Worm (Caenorhabditis elegans) whole organism, L2 larva: ENCODE data around the gene Y50D4B.4.
A peak's percentile ranks its signal among the peaks of the same experiment; 100 is the strongest.

Experiments
- C34F6.9 ChIP-seq: fragments of 150-350 bp; optimal IDR thresholded peaks from 2 replicates; lab custom pipeline; 2014; ENCODE audit warnings: missing biosample characterization, missing genetic modification characterization
- F13H6.1 ChIP-seq: sonication (generic microtip); optimal IDR thresholded peaks from 2 replicates; lab custom pipeline; 2016; ENCODE audit warnings: missing genetic modification characterization, missing compliant biosample characterization
- aly-2 ChIP-seq: fragments of 150-350 bp; optimal IDR thresholded peaks from 2 replicates; lab custom pipeline; 2014; ENCODE audit warnings: missing biosample characterization, missing genetic modification characterization
- ama-1 ChIP-seq: fragments of 150-350 bp; optimal IDR thresholded peaks from 2 replicates; lab custom pipeline; 2018; ENCODE audit warnings: inconsistent platforms
- blmp-1 ChIP-seq: sonication (generic microtip); optimal IDR thresholded peaks from 2 replicates; lab custom pipeline; 2017; ENCODE audit warnings: missing genetic modification characterization, mild to moderate bottlenecking, missing compliant biosample characterization, antibody characterized with exemption, moderate library complexity; ENCODE audit not compliant: insufficient read depth
- ceh-82 ChIP-seq: fragments of 150-350 bp; optimal IDR thresholded peaks from 2 replicates; lab custom pipeline; 2014; ENCODE audit warnings: missing biosample characterization, missing genetic modification characterization
- crh-2 ChIP-seq: sonication (generic microtip); optimal IDR thresholded peaks from 2 replicates; lab custom pipeline; 2017; ENCODE audit warnings: missing biosample characterization, missing genetic modification characterization
- egl-27 ChIP-seq: sonication (generic microtip); optimal IDR thresholded peaks from 3 replicates; lab custom pipeline; 2017; ENCODE audit warnings: missing biosample characterization, missing genetic modification reagents, missing genetic modification characterization
- elt-1 ChIP-seq: fragments of 150-350 bp; optimal IDR thresholded peaks from 2 replicates; lab custom pipeline; 2014; ENCODE audit warnings: missing biosample characterization, missing genetic modification characterization
- elt-3 ChIP-seq: sonication (generic microtip); optimal IDR thresholded peaks from 2 replicates; lab custom pipeline; 2017; ENCODE audit warnings: missing biosample characterization, missing genetic modification characterization
- fos-1 ChIP-seq: fragments of 150-350 bp; optimal IDR thresholded peaks from 2 replicates; lab custom pipeline; 2014; ENCODE audit warnings: missing biosample characterization, missing genetic modification characterization
- gmeb-1 ChIP-seq: fragments of 150-350 bp; optimal IDR thresholded peaks from 2 replicates; lab custom pipeline; 2014; ENCODE audit warnings: missing biosample characterization, missing genetic modification characterization
- lin-11 ChIP-seq: fragments of 150-350 bp; sonication (generic microtip); optimal IDR thresholded peaks from 2 replicates; lab custom pipeline; 2014; ENCODE audit warnings: missing biosample characterization, missing genetic modification characterization, inconsistent platforms, mixed read lengths
- lin-39 ChIP-seq: fragments of 150-350 bp; optimal IDR thresholded peaks from 2 replicates; lab custom pipeline; 2014; ENCODE audit warnings: missing biosample characterization, missing genetic modification reagents, missing genetic modification characterization
- lsy-2 ChIP-seq, 2 experiments: fragments of 150-350 bp in 1 of 2; sonication (generic microtip) in 1 of 2; optimal IDR thresholded peaks; 2 replicates each; lab custom pipeline; 2014 to 2017; ENCODE audit warnings: missing biosample characterization in 2 of 2, missing genetic modification characterization in 2 of 2
- mab-5 ChIP-seq: fragments of 150-350 bp; optimal IDR thresholded peaks from 2 replicates; lab custom pipeline; 2014; ENCODE audit warnings: missing biosample characterization, missing genetic modification characterization
- mbf-1 ChIP-seq: sonication (generic microtip); optimal IDR thresholded peaks from 2 replicates; lab custom pipeline; 2017; ENCODE audit warnings: missing biosample characterization, missing genetic modification characterization
- nhr-10 ChIP-seq: sonication (generic microtip); optimal IDR thresholded peaks from 2 replicates; lab custom pipeline; 2017; ENCODE audit warnings: missing biosample characterization, missing genetic modification characterization
- nhr-12 ChIP-seq: fragments of 150-350 bp; optimal IDR thresholded peaks from 2 replicates; lab custom pipeline; 2014; ENCODE audit warnings: missing biosample characterization, missing genetic modification characterization
- nhr-129 ChIP-seq: fragments of 150-350 bp; optimal IDR thresholded peaks from 2 replicates; lab custom pipeline; 2014; ENCODE audit warnings: missing biosample characterization, missing genetic modification characterization
- nhr-21 ChIP-seq: fragments of 150-350 bp; optimal IDR thresholded peaks from 2 replicates; lab custom pipeline; 2014; ENCODE audit warnings: missing biosample characterization, missing genetic modification characterization
- nhr-237 ChIP-seq: fragments of 150-350 bp; optimal IDR thresholded peaks from 2 replicates; lab custom pipeline; 2014; ENCODE audit warnings: missing biosample characterization, missing genetic modification characterization
- nhr-25 ChIP-seq: fragments of 150-350 bp; sonication (generic microtip); optimal IDR thresholded peaks from 3 replicates; lab custom pipeline; 2014; ENCODE audit warnings: missing biosample characterization, missing genetic modification characterization
- peb-1 ChIP-seq: fragments of 150-350 bp; optimal IDR thresholded peaks from 2 replicates; lab custom pipeline; 2014; ENCODE audit warnings: missing biosample characterization, missing genetic modification characterization
- sem-4 ChIP-seq: fragments of 150-350 bp; optimal IDR thresholded peaks from 2 replicates; lab custom pipeline; 2014; ENCODE audit warnings: missing biosample characterization, missing genetic modification reagents, missing genetic modification characterization
- unc-62 ChIP-seq: fragments of 150-350 bp; optimal IDR thresholded peaks from 2 replicates; lab custom pipeline; 2014; ENCODE audit warnings: missing biosample characterization, missing genetic modification reagents, missing genetic modification characterization
- zag-1 ChIP-seq: fragments of 150-350 bp; optimal IDR thresholded peaks from 2 replicates; lab custom pipeline; 2014; ENCODE audit warnings: missing biosample characterization, missing genetic modification characterization
- ztf-1 ChIP-seq: fragments of 200-800 bp; sonication (Bioruptor generic); conservative IDR thresholded peaks from 2 replicates; pipeline ENCODE4 v1.3.6; 2022; ENCODE audit warnings: missing genetic modification characterization, missing compliant biosample characterization
- ztf-4 ChIP-seq: fragments of 150-350 bp; optimal IDR thresholded peaks from 2 replicates; lab custom pipeline; 2014; ENCODE audit warnings: missing biosample characterization, missing genetic modification characterization

Y50D4B.4 gene

ce11 chrV:1112180-1112579 is 19.7 kb downstream of the Y50D4B.4 start:
- no peak for TF ChIP-seq unc-62 (GFP tag; lab: Kevin White, UChicago)
- no peak for TF ChIP-seq ceh-82 (tag; lab: Kevin White, UChicago)
- TF ChIP-seq lsy-2 (tag; optimal IDR thresholded peaks at IDR 0.05; lab: Kevin White, UChicago), result no peak
- TF ChIP-seq elt-1 (tag; lab: Kevin White, UChicago), result no peak
- no peak for TF ChIP-seq nhr-237 (tag; lab: Kevin White, UChicago)
- TF ChIP-seq blmp-1 (tag; lab: Kevin White, UChicago), result no peak
- TF ChIP-seq nhr-10 (tag; lab: Kevin White, UChicago), result no peak
- no peak for TF ChIP-seq nhr-12
- TF ChIP-seq ztf-1 (GFP tag; lab: Robert Waterston, UW), result no peak

- TF ChIP-seq nhr-237 (tag; lab: Kevin White, UChicago) (no peak), unc-62 (GFP tag; lab: Kevin White, UChicago) (no peak), nhr-129 (no peak), zag-1 (tag; lab: Kevin White, UChicago) (no peak), ztf-4 (no peak), ztf-1 (GFP tag; lab: Robert Waterston, UW) (no peak), lin-39 (tag; lab: Kevin White, UChicago) (no peak), nhr-12 (no peak), gmeb-1 (tag; lab: Kevin White, UChicago) (no peak)
- TF ChIP-seq, all 48 proteins: peak for 0
These were observed 20.2 kb downstream of the Y50D4B.4 start, which contains the start of gene Y50D4B.1 for ce11 chrV:1112658-1113057. Y50D4B.1 (plus strand) TSS chrV:1112958.

DNA sequence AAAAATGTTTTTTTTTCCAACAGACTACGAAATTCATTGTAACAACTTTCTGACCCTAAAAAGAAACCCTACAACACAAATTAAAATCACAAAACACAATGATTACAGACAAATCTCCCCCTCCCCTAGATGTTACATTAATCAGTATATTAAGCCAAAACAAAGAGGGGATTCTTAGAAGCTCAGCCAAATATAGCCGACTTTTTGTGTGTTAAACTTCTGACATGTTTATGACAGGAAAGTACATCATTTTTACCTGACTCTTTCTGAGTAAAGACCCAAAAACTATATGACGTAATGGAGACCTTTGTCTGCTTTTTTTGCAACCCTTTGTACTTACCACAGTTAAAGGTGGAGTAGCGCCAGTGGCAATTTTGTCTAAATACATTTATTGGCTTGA is 27.6 kb downstream of the Y50D4B.4 start:
- TF ChIP-seq peb-1 (tag; lab: Kevin White, UChicago) (no peak), crh-2 (no peak)

DNA sequence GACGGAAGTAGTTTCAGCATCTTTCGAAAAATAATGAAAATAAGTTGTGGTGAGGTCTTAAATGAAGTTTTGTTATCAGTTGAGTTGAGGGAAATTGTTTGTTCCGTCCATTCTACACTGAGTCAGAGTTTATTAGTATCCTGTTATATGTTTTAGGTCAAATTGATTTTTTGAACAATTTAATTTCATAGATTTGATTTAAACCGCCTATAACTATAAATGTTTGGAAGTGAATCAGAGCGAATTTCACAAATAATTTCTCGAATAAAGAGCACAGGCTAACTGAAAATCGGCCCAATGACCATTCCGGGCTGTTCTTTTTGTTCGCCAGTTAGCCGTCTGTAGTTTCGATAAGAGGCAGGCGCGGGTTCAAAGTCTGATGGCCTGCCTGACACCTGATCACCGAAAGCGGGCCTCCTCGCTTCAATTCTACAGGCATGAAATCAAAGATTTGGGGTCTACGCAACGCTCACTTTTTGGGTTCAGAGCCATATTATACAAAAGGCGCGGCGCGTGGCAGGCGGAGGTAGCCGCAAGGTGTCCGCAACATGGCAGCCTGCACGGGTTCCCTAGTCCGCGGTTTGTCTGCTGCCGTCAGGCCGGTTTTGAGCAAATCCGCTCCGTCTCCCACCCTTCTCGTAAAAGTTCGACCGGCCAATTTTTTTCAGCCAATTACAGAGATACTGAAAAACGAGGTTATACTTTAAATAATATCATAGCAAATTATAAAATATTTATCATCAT is 39.6 kb downstream of the Y50D4B.4 start, which contains the start of gene W07B8.4:
Gene W07B8.4, minus strand, starts transcription at position 51 of the 744 bp plus-strand sequence.
- no peak for TF ChIP-seq sem-4 (tag; lab: Kevin White, UChicago)
- TF ChIP-seq mbf-1, result no peak
- no peak for TF ChIP-seq nhr-21 (tag; lab: Kevin White, UChicago)
- TF ChIP-seq ama-1 (lab: Kevin White, UChicago), result no peak
- TF ChIP-seq F13H6.1 (tag; lab: Kevin White, UChicago), result no peak
- no peak for TF ChIP-seq egl-27 (tag; lab: Kevin White, UChicago)
- TF ChIP-seq nhr-10 (tag; lab: Kevin White, UChicago), result no peak
- no peak for TF ChIP-seq fos-1 (tag; lab: Kevin White, UChicago)
- TF ChIP-seq unc-62 (GFP tag; lab: Kevin White, UChicago), result no peak
- TF ChIP-seq nhr-25, result no peak
- no peak for TF ChIP-seq aly-2 (tag; lab: Kevin White, UChicago)
- TF ChIP-seq elt-1 (tag; lab: Kevin White, UChicago), result no peak

ce11 chrV:1133223-1133622 is 40.8 kb downstream of the Y50D4B.4 start:
- no peak for TF ChIP-seq peb-1 (tag; lab: Kevin White, UChicago)
- TF ChIP-seq mbf-1, result no peak
- no peak for TF ChIP-seq lin-11
- no peak for TF ChIP-seq ama-1 (lab: Kevin White, UChicago)
- TF ChIP-seq C34F6.9 (tag; lab: Kevin White, UChicago), result no peak
- TF ChIP-seq nhr-129, result no peak
- TF ChIP-seq egl-27 (tag; lab: Kevin White, UChicago), result no peak
- TF ChIP-seq mab-5 (tag; lab: Kevin White, UChicago), result no peak
- no peak for TF ChIP-seq ztf-1 (GFP tag; lab: Robert Waterston, UW)

DNA sequence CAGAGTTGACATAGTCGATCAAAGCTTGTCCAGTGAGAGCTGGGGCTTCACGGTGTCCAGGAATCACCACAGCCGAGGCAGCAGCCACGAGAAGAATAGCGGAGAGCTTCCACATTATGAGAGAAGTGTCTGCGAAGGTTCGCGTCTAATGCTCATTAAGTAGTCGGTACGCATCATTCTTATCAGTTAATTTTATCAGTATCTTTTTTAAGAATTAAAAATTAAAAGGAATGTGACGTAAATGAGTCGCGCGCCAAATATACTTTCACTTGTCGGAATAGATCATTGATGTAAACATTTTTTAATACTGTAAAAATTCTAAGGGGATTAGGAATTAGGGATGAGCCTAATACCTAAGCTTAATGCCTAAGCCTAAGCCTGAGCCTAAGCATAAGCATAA is 41.4 kb downstream of the Y50D4B.4 start, which contains the start of gene cpr-5:
Gene cpr-5, minus strand, starts transcription at position 197 of the 400 bp plus-strand sequence.
- TF ChIP-seq blmp-1 (tag; lab: Kevin White, UChicago) (peak; percentile 25), nhr-237 (tag; lab: Kevin White, UChicago) (no peak)

DNA sequence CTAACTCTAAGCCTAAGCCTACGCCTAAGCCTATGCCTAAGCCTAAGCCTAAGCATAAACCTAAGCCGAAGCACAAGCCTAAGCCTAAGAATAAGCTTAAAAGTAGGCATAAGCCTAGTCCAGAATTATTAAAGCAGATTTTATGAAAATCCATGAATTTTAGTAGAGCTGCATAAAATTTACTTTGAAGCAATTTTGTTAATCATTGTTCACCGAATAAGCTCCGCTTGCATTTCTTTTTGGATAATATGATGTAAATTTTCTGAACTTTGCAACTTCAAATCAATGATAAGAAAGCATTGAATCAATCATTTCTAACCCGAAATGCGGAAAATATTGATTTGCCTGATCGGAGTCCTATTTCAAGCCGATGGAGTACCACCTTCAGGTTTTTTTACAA is 41.8 kb downstream of the Y50D4B.4 start, which contains the start of gene cpr-8:
Gene cpr-8, plus strand, starts transcription at position 301 of the 400 bp plus-strand sequence.
- no peak for TF ChIP-seq blmp-1 (tag; lab: Kevin White, UChicago)
- TF ChIP-seq elt-1 (tag; lab: Kevin White, UChicago), result no peak
- TF ChIP-seq elt-3 (tag; lab: Kevin White, UChicago), result no peak
- TF ChIP-seq nhr-129, result no peak
- no peak for TF ChIP-seq ztf-1 (GFP tag; lab: Robert Waterston, UW)
- no peak for TF ChIP-seq lin-11
- TF ChIP-seq nhr-21 (tag; lab: Kevin White, UChicago), result no peak
- no peak for TF ChIP-seq gmeb-1 (tag; lab: Kevin White, UChicago)
